Fruit fly (Drosophila melanogaster): ENCODE results near the gene Hsp23.

DNA sequence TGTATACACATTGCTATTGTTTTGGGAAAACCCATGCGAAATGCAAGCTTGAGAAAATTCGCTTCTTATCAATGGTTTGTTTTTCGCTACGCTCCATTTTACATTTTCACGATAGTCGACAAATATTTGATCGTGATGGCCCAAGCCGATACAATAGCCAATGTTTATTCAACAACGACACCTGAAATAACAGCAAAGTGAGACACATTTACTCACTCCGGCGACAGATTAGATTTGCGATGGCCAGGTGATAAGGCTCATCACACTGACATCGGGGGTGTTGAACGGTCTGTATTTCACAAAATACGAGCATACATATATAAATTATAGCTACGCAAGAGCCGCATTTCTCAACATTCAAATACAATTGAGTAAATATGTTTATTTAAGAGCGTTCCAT lies 15.5 kb downstream of the Hsp23 start:
- no peak for TF ChIP-seq psq (optimal IDR thresholded peaks at IDR 0.05)
- no peak for TF ChIP-seq pan (optimal IDR thresholded peaks at IDR 0.05)
- TF ChIP-seq usp (GFP tag; optimal IDR thresholded peaks at IDR 0.05): no peak
- no peak for TF ChIP-seq EcR (GFP tag; optimal IDR thresholded peaks at IDR 0.05)
- TF ChIP-seq Dll (optimal IDR thresholded peaks at IDR 0.05): no peak
